Fruit fly (Drosophila melanogaster) whole organism, embryonic: ENCODE measurements around the gene Trmt6.

Experiments
- Bgb ChIP-seq: fragments of 200-800 bp; sonication (Bioruptor generic); IDR thresholded peaks from 2 replicates; pipeline ENCODE4 v1.3.6; 2022; ENCODE audit warnings: missing biosample characterization, missing genetic modification characterization; ENCODE audit not compliant: partially characterized antibody
- CG10543 ChIP-seq: fragments of 200-800 bp; sonication (Bioruptor generic); optimal IDR thresholded peaks from 3 replicates; lab custom pipeline; 2017; ENCODE audit warnings: missing biosample characterization, mild to moderate bottlenecking, missing genetic modification characterization, moderate library complexity
- CG11560 ChIP-seq: fragments of 200-800 bp; sonication (Bioruptor generic); IDR thresholded peaks from 3 replicates; pipeline ENCODE4 v1.3.6; 2022; ENCODE audit warnings: missing biosample characterization, missing genetic modification characterization
- CG11696 ChIP-seq: fragments of 200-800 bp; sonication (Bioruptor generic); IDR thresholded peaks from 2 replicates; pipeline ENCODE4 v1.3.6; 2022; ENCODE audit warnings: missing biosample characterization, missing genetic modification characterization
- CG14710 ChIP-seq: fragments of 200-800 bp; sonication (Bioruptor generic); optimal IDR thresholded peaks from 3 replicates; lab custom pipeline; 2019; ENCODE audit warnings: missing biosample characterization, mild to moderate bottlenecking, missing genetic modification characterization, moderate library complexity
- CG31441 ChIP-seq: fragments of 200-800 bp; sonication (Bioruptor generic); IDR thresholded peaks from 2 replicates; pipeline ENCODE4 v1.3.6; 2022; ENCODE audit warnings: missing biosample characterization, missing genetic modification characterization
- CG32532 ChIP-seq: fragments of 200-800 bp; sonication (Bioruptor generic); IDR thresholded peaks from 2 replicates; pipeline ENCODE4 v1.3.6; 2022; ENCODE audit warnings: missing biosample characterization, missing genetic modification characterization
- CG33213 ChIP-seq: fragments of 200-800 bp; sonication (Bioruptor generic); optimal IDR thresholded peaks from 3 replicates; lab custom pipeline; 2016; ENCODE audit warnings: missing biosample characterization, missing genetic modification characterization
- CG4617 ChIP-seq: fragments of 200-800 bp; sonication (Bioruptor generic); optimal IDR thresholded peaks from 3 replicates; lab custom pipeline; 2016; ENCODE audit warnings: missing biosample characterization, missing genetic modification characterization, borderline replicate concordance
- CG8290 ChIP-seq, 3 experiments: fragments of 200-800 bp; sonication (Bioruptor generic); optimal IDR thresholded peaks; 2 replicates each; lab custom pipeline; 2016 to 2019; ENCODE audit warnings: missing biosample characterization in 3 of 3, missing genetic modification characterization in 3 of 3, mild to moderate bottlenecking in 2 of 3, moderate library complexity in 1 of 3
- CG9437 ChIP-seq: fragments of 200-800 bp; sonication (Bioruptor generic); optimal IDR thresholded peaks from 2 replicates; lab custom pipeline; 2018; ENCODE audit warnings: missing biosample characterization, mild to moderate bottlenecking, missing genetic modification characterization
- CoRest ChIP-seq: fragments of 200-800 bp; sonication (Bioruptor generic); optimal IDR thresholded peaks from 3 replicates; lab custom pipeline; 2018; ENCODE audit warnings: missing biosample characterization, mild to moderate bottlenecking, missing genetic modification characterization, moderate library complexity
- D19A ChIP-seq: fragments of 200-800 bp; optimal IDR thresholded peaks from 3 replicates; lab custom pipeline; 2019; ENCODE audit warnings: missing biosample characterization, mild to moderate bottlenecking, missing genetic modification characterization, moderate library complexity
- Drgx ChIP-seq: fragments of 200-800 bp; sonication (Bioruptor generic); IDR thresholded peaks from 2 replicates; pipeline ENCODE4 v1.3.6; 2022; ENCODE audit warnings: missing biosample characterization, missing genetic modification characterization
- E2f2 ChIP-seq: fragments of 200-800 bp; sonication (Bioruptor generic); IDR thresholded peaks from 2 replicates; pipeline ENCODE4 v1.3.6; 2022; ENCODE audit warnings: missing biosample characterization, missing genetic modification characterization
- Hr78 ChIP-seq, 2 experiments: fragments of 200-800 bp in 1 of 2; fragments of >200 bp in 1 of 2; sonication (Bioruptor generic) in 1 of 2; optimal IDR thresholded peaks; 2 replicates each; lab custom pipeline; 2017 to 2019; ENCODE audit warnings: missing biosample characterization in 2 of 2, missing genetic modification characterization in 2 of 2, mild to moderate bottlenecking in 1 of 2, moderate library complexity in 1 of 2
- Nf-YB ChIP-seq: fragments of 200-800 bp; sonication (Bioruptor generic); optimal IDR thresholded peaks from 3 replicates; lab custom pipeline; 2019; ENCODE audit warnings: missing biosample characterization, mild to moderate bottlenecking, missing genetic modification characterization, moderate library complexity
- Nf-YC ChIP-seq: fragments of 200-800 bp; optimal IDR thresholded peaks from 3 replicates; lab custom pipeline; 2019; ENCODE audit warnings: missing biosample characterization, mild to moderate bottlenecking, missing genetic modification characterization, moderate library complexity
- ab ChIP-seq: fragments of 200-800 bp; sonication (Bioruptor generic); optimal IDR thresholded peaks from 2 replicates; lab custom pipeline; 2016; ENCODE audit warnings: missing biosample characterization, missing genetic modification characterization
- bcd ChIP-seq: fragments of 200-800 bp; sonication (Bioruptor generic); optimal IDR thresholded peaks from 2 replicates; lab custom pipeline; 2017; ENCODE audit warnings: missing biosample characterization, mild to moderate bottlenecking, missing genetic modification characterization
- crol ChIP-seq: fragments of 200-800 bp; sonication (Bioruptor generic); IDR thresholded peaks from 2 replicates; pipeline ENCODE4 v1.3.6; 2022; ENCODE audit warnings: missing biosample characterization, missing genetic modification characterization
- grau ChIP-seq: fragments of 200-800 bp; optimal IDR thresholded peaks from 3 replicates; lab custom pipeline; 2019; ENCODE audit warnings: missing biosample characterization, mild to moderate bottlenecking, missing genetic modification characterization, moderate library complexity
- her ChIP-seq: fragments of 200-800 bp; sonication (Bioruptor generic); optimal IDR thresholded peaks from 2 replicates; lab custom pipeline; 2016; ENCODE audit warnings: missing biosample characterization, missing genetic modification characterization
- kay ChIP-seq: fragments of 200-800 bp; sonication (Bioruptor generic); optimal IDR thresholded peaks from 2 replicates; lab custom pipeline; 2016; ENCODE audit warnings: missing biosample characterization, missing genetic modification characterization
- pita ChIP-seq: fragments of 200-800 bp; sonication (Bioruptor generic); optimal IDR thresholded peaks from 2 replicates; lab custom pipeline; 2017; ENCODE audit warnings: missing biosample characterization, mild to moderate bottlenecking, missing genetic modification characterization
- slbo ChIP-seq: fragments of 200-800 bp; sonication (Bioruptor generic); IDR thresholded peaks from 2 replicates; pipeline ENCODE4 v1.3.6; 2022; ENCODE audit warnings: missing biosample characterization, missing genetic modification characterization
- zen ChIP-seq: fragments of 200-800 bp; sonication (Bioruptor generic); optimal IDR thresholded peaks from 3 replicates; lab custom pipeline; 2018; ENCODE audit warnings: missing biosample characterization, mild to moderate bottlenecking, missing genetic modification characterization, moderate library complexity

Gene Trmt6

dm6 chr2L:6526996-6527395 lies 35.1 kb downstream of the Trmt6 start (continued):
- TF ChIP-seq CG32532 (peak; percentile 39), kay (peak; percentile 42), ab (GFP tag; lab: Kevin White, UChicago) (no peak), Nf-YC (tag; lab: Kevin White, UChicago) (peak; percentile 0), Hr78 (GFP tag; optimal IDR thresholded peaks at IDR 0.05; lab: Kevin White, UChicago) (no peak), zen (peak; percentile 68), Bgb (GFP tag; lab: Robert Waterston, UW) (peak; percentile 88), CG14710 (tag; lab: Kevin White, UChicago) (peak; percentile 35), pita (GFP tag; lab: Kevin White, UChicago) (peak; percentile 62), grau (tag; lab: Kevin White, UChicago) (peak; percentile 20), CG10543 (GFP tag; lab: Kevin White, UChicago) (no peak), Nf-YB (GFP tag; lab: Kevin White, UChicago) (no peak), CG8290 (GFP tag; optimal IDR thresholded peaks at IDR 0.05; lab: Kevin White, UChicago) (peak; percentile 37), CG8290 (tag; optimal IDR thresholded peaks at IDR 0.05; lab: Kevin White, UChicago) (no peak), CG4617 (GFP tag; lab: Kevin White, UChicago) (no peak), CG33213 (peak; percentile 44), her (GFP tag; lab: Kevin White, UChicago) (no peak), D19A (tag; lab: Kevin White, UChicago) (peak; percentile 86), bcd (peak; percentile 30), CG9437 (GFP tag; lab: Kevin White, UChicago) (peak; percentile 49), CoRest (tag; lab: Kevin White, UChicago) (peak; percentile 4)
- TF ChIP-seq, all 482 proteins: peak for 68

- TF ChIP-seq CG11560 (tag; lab: Robert Waterston, UW) (no peak), CG11696 (GFP tag; lab: Robert Waterston, UW) (0 out of 2 replicates have a peak, but pooled peaks have one; percentile 36), crol (GFP tag; lab: Robert Waterston, UW) (peak; percentile 26; the same call in 1 of the 2 replicates), Drgx (GFP tag; lab: Robert Waterston, UW) (peak; percentile 26; the same call in 1 of the 2 replicates), E2f2 (GFP tag; lab: Robert Waterston, UW) (no peak), CG31441 (no peak), slbo (0 out of 2 replicates have a peak, but pooled peaks have one; percentile 5)
Measured at dm6 chr2L:6513948-6514347, 48.1 kb downstream of the Trmt6 start.
